Worm (Caenorhabditis elegans): ENCODE data around the gene swt-6.

swt-6 gene

DNA sequence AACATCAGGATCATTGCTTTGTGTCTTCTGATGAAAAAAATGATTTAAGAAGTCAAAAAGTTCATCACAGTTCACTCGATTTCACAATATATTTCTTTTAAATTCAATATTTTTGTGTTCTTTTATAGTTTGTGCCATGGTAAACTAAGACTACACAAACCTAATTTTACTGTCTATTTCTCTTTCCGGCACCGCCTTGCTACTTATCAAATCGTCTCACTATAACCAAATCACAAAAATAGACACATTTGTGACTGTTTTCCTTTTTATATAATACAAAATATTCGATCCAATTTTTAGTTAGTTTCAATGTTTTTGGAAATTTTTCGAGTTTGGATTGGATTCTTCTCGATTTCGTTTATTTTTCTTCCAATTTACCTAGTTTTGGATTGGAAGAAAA lies at the start of gene swt-6:
Gene swt-6, plus strand, starts transcription at position 301 of the 400 bp plus-strand sequence.
- TF ChIP-seq zip-11 (GFP tag; IDR thresholded peaks at IDR 0.05) (no peak), pqm-1 (tag; optimal IDR thresholded peaks at IDR 0.05) (peak; percentile 17), nhr-28 (tag; optimal IDR thresholded peaks at IDR 0.05) (peak; percentile 87), aha-1 (tag) (peak; percentile 7), vab-7 (GFP tag; IDR thresholded peaks at IDR 0.05) (no peak)

DNA sequence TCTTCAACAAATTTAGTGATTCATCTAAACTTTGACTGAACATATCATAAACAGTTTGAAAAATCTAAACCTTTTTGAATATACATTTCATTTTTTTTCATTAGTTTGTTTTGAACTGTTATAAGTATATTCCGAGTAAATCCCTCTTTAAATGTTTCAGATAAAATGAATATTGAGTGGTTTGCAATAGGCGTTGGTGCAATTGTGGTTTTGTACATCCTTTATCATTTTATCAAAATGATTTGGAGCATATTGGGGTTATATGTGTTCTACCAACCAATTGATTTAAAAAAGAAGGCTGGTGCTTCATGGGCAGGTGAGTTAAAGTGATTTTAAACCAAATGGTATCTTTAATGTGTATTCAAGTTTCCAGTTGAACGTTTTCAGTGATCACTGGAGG lies 49.7 kb upstream of the swt-6 start, which contains the start of gene stdh-3:
Gene stdh-3, plus strand, starts transcription at position 166 of the 400 bp plus-strand sequence.
- TF ChIP-seq fos-1 (tag; optimal IDR thresholded peaks at IDR 0.05) (no peak), unc-130 (GFP tag; optimal IDR thresholded peaks at IDR 0.05) (no peak), unc-62 (GFP tag; optimal IDR thresholded peaks at IDR 0.05 in 1 of 2) (peak in 1 of 2 experiments; percentile 93), unc-62 (tag; optimal IDR thresholded peaks at IDR 0.05) (no peak)

- TF ChIP-seq ces-1 (GFP tag; optimal IDR thresholded peaks at IDR 0.05), result no peak
- TF ChIP-seq mdl-1 (tag; optimal IDR thresholded peaks at IDR 0.05), result no peak
- TF ChIP-seq pha-4 (GFP tag; IDR thresholded peaks at IDR 0.05), result no peak
- TF ChIP-seq pha-4 (tag; optimal IDR thresholded peaks at IDR 0.05), result no peak
- no peak for TF ChIP-seq saeg-2 (GFP tag; IDR thresholded peaks at IDR 0.05)
- no peak for TF ChIP-seq lin-1 (GFP tag; IDR thresholded peaks at IDR 0.05)
- no peak for TF ChIP-seq ceh-20 (GFP tag; IDR thresholded peaks at IDR 0.05)
- TF ChIP-seq nhr-42 (GFP tag; IDR thresholded peaks at IDR 0.05), result no peak
- no peak for TF ChIP-seq daf-16 (GFP tag; optimal IDR thresholded peaks at IDR 0.05)
- peak; percentile 76 for TF ChIP-seq daf-16 (tag; optimal IDR thresholded peaks at IDR 0.05)
- TF ChIP-seq php-3 (GFP tag; IDR thresholded peaks at IDR 0.05), result peak; percentile 47; the same call in 1 of the 2 replicates
- peak; percentile 20 for TF ChIP-seq aha-1 (tag)
- TF ChIP-seq ceh-62 (tag; optimal IDR thresholded peaks at IDR 0.05), result no peak
- TF ChIP-seq Y105C5A.15 (GFP tag; IDR thresholded peaks at IDR 0.05), result no peak
- TF ChIP-seq dve-1 (tag; optimal IDR thresholded peaks at IDR 0.05; ENCODE audit: insufficient read depth), result peak; percentile 8
- peak in 1 of 2 experiments; percentile 30 for TF ChIP-seq hif-1 (tag; optimal IDR thresholded peaks at IDR 0.05)
- TF ChIP-seq nhr-28 (tag; optimal IDR thresholded peaks at IDR 0.05), result peak; percentile 24
- no peak for TF ChIP-seq daf-19 (GFP tag; conservative IDR thresholded peaks at IDR 0.05)
- TF ChIP-seq hlh-11 (tag; optimal IDR thresholded peaks at IDR 0.05), result peak; percentile 22
- TF ChIP-seq nhr-6 (tag; optimal IDR thresholded peaks at IDR 0.05), result peak; percentile 9
- TF ChIP-seq tag-97 (GFP tag; IDR thresholded peaks at IDR 0.05), result no peak
Observed at ce11 chrV:13906166-13906565, 48.0 kb upstream of the swt-6 start, which contains the start of gene stdh-1. Gene stdh-1, plus strand, starts transcription at chrV:13906492.

DNA sequence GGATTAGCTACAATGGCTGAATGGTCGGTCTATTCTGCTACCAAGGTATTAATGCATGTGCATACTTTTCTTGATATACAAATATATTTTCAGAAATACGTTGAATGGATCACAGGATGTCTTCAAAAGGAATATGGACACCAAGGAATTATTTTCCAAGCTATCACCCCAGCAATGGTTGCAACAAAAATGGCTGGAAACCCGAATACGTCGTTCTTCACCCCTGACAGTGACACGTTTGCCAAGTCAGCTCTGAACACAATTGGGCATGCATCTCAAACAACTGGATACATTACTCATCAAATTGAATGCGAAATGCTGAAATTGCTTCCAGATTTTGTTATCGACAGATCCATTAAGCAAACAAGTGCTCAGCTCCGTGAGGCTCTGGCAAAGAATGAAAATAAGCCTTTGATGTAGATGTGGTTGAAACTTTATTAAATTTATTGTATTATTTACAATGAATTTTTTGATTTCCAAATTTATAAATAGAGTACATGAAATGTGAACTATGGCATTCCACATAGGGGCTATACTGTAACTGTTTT lies 46.5 kb upstream of the swt-6 start:
- peak; percentile 28 for TF ChIP-seq dve-1 (tag; optimal IDR thresholded peaks at IDR 0.05; ENCODE audit: insufficient read depth)
- peak; percentile 13 for TF ChIP-seq sdz-12 (GFP tag; optimal IDR thresholded peaks at IDR 0.05)
- TF ChIP-seq mes-2 (tag; optimal IDR thresholded peaks at IDR 0.05; ENCODE audit: poor library complexity, severe bottlenecking), result peak; percentile 52
- no peak for TF ChIP-seq Y105C5A.15 (GFP tag; IDR thresholded peaks at IDR 0.05)
- peak; percentile 85 for TF ChIP-seq Y75B8A.6 (GFP tag; IDR thresholded peaks at IDR 0.05)
- TF ChIP-seq lim-7 (GFP tag; IDR thresholded peaks at IDR 0.05), result no peak
- TF ChIP-seq tra-1 (GFP tag; IDR thresholded peaks at IDR 0.05), result peak; percentile 9; the same call in 1 of the 2 replicates
- peak; percentile 50; the same call in 1 of the 2 replicates for TF ChIP-seq arid-1 (GFP tag; conservative IDR thresholded peaks at IDR 0.05)
- peak; percentile 51 for TF ChIP-seq nhr-10 (tag; optimal IDR thresholded peaks at IDR 0.05)
- TF ChIP-seq aha-1 (tag), result peak; percentile 91
- TF ChIP-seq daf-8 (GFP tag; IDR thresholded peaks at IDR 0.05), result no peak
- peak; percentile 70 for TF ChIP-seq nhr-102 (tag; optimal IDR thresholded peaks at IDR 0.05)
- TF ChIP-seq nhr-28 (tag; optimal IDR thresholded peaks at IDR 0.05), result peak; percentile 48
- TF ChIP-seq dpl-1 (GFP tag; optimal IDR thresholded peaks at IDR 0.05), result no peak
- TF ChIP-seq nhr-76 (tag; optimal IDR thresholded peaks at IDR 0.05), result no peak
- TF ChIP-seq snpc-1.2 (GFP tag; IDR thresholded peaks at IDR 0.05), result peak; percentile 27; the same call in 1 of the 2 replicates
- peak; percentile 90 for TF ChIP-seq T26A8.4 (GFP tag; IDR thresholded peaks at IDR 0.05)
- TF ChIP-seq attf-4 (tag; optimal IDR thresholded peaks at IDR 0.05), result no peak
- TF ChIP-seq nhr-42 (GFP tag; IDR thresholded peaks at IDR 0.05), result peak; percentile 27; the same call in 1 of the 2 replicates
- peak; percentile 69 to 72 for TF ChIP-seq lsy-2 (tag; optimal IDR thresholded peaks at IDR 0.05)
- TF ChIP-seq nhr-237 (tag; optimal IDR thresholded peaks at IDR 0.05), result no peak
- peak in 1 of 2 experiments; percentile 39 for TF ChIP-seq hif-1 (tag; optimal IDR thresholded peaks at IDR 0.05)
- peak; percentile 98 for TF ChIP-seq zfp-3 (GFP tag; conservative IDR thresholded peaks at IDR 0.05)
- no peak for TF ChIP-seq ceh-82 (tag; optimal IDR thresholded peaks at IDR 0.05)
